Worm (Caenorhabditis elegans) whole organism, L1 larva: ENCODE measurements around the gene nas-29.

Source experiments
- C04F5.9 ChIP-seq: sonication (generic microtip); optimal IDR thresholded peaks from 2 replicates; lab custom pipeline; 2016; ENCODE audit warnings: missing genetic modification characterization, missing compliant biosample characterization
- C16A3.4 ChIP-seq: fragments of 150-350 bp; optimal IDR thresholded peaks from 2 replicates; lab custom pipeline; 2014; ENCODE audit warnings: missing biosample characterization, missing genetic modification characterization
- F16B12.6 ChIP-seq: fragments of 150-350 bp; optimal IDR thresholded peaks from 2 replicates; lab custom pipeline; 2014; ENCODE audit warnings: missing biosample characterization, missing genetic modification characterization
- Y116A8C.19 ChIP-seq: sonication (generic microtip); optimal IDR thresholded peaks from 2 replicates; lab custom pipeline; 2016; ENCODE audit warnings: missing compliant biosample characterization, missing genetic modification characterization, borderline replicate concordance
- aha-1 ChIP-seq: fragments of 150-350 bp; optimal IDR thresholded peaks from 2 replicates; lab custom pipeline; 2014; ENCODE audit warnings: missing biosample characterization, missing genetic modification characterization
- alr-1 ChIP-seq: fragments of 200-800 bp; sonication (Bioruptor generic); optimal IDR thresholded peaks from 2 replicates; lab custom pipeline; 2018; ENCODE audit warnings: borderline replicate concordance, mild to moderate bottlenecking, missing genetic modification characterization, missing compliant biosample characterization
- aly-2 ChIP-seq: fragments of 150-350 bp; optimal IDR thresholded peaks from 2 replicates; lab custom pipeline; 2014; ENCODE audit warnings: missing biosample characterization, missing genetic modification characterization
- ceh-63 ChIP-seq: fragments of 200-800 bp; sonication (Bioruptor generic); optimal IDR thresholded peaks from 2 replicates; lab custom pipeline; 2018; ENCODE audit warnings: mild to moderate bottlenecking, missing genetic modification characterization, missing compliant biosample characterization
- dpl-1 ChIP-seq, 3 experiments: fragments of 150-350 bp in 2 of 3; sonication (generic microtip) in 1 of 3; optimal IDR thresholded peaks; 2 replicates each; lab custom pipeline; 2014 to 2017; ENCODE audit warnings: missing biosample characterization in 3 of 3, missing genetic modification characterization in 3 of 3, missing genetic modification reagents in 3 of 3
- dsc-1 ChIP-seq: sonication (generic microtip); optimal IDR thresholded peaks from 2 replicates; lab custom pipeline; 2016; ENCODE audit warnings: mild to moderate bottlenecking, missing genetic modification characterization, missing compliant biosample characterization
- efl-1 ChIP-seq, 4 experiments: fragments of 150-350 bp; optimal IDR thresholded peaks in 3 of 4; peaks in 1 of 4; 1 replicate in 1 of 4; 2 replicates in 3 of 4; lab custom pipeline; 2014; ENCODE audit warnings: missing biosample characterization in 2 of 4, missing genetic modification characterization in 2 of 4, missing genetic modification reagents in 2 of 4
- egl-13 ChIP-seq: sonication (generic microtip); optimal IDR thresholded peaks from 2 replicates; lab custom pipeline; 2016; ENCODE audit warnings: missing genotype, missing genetic modification reagents, missing genetic modification characterization, missing compliant biosample characterization
- egl-27 ChIP-seq, 2 experiments: fragments of 150-350 bp in 1 of 2; sonication (generic microtip); optimal IDR thresholded peaks; 3 replicates each; lab custom pipeline; 2017 to 2018; ENCODE audit warnings: missing biosample characterization in 2 of 2, missing genetic modification characterization in 2 of 2, missing genetic modification reagents in 2 of 2
- elt-2 ChIP-seq: sonication (generic microtip); optimal IDR thresholded peaks from 2 replicates; lab custom pipeline; 2016; ENCODE audit warnings: missing genetic modification characterization, mild to moderate bottlenecking, inconsistent platforms, missing compliant biosample characterization, missing genetic modification reagents
- elt-3 ChIP-seq, 6 experiments: fragments of 150-350 bp in 1 of 6; sonication (generic microtip); optimal IDR thresholded peaks; 2 replicates each; lab custom pipeline; 2017 to 2018; ENCODE audit warnings: missing biosample characterization in 6 of 6, missing genetic modification characterization in 6 of 6, inconsistent platforms in 1 of 6
- ets-5 ChIP-seq: fragments of 200-800 bp; sonication (Bioruptor generic); IDR thresholded peaks from 2 replicates; pipeline ENCODE4 v1.3.6; 2022; ENCODE audit warnings: missing genetic modification characterization, missing compliant biosample characterization
- fos-1 ChIP-seq: fragments of 150-350 bp; optimal IDR thresholded peaks from 2 replicates; lab custom pipeline; 2014; ENCODE audit warnings: missing biosample characterization, missing genetic modification characterization
- hlh-17 ChIP-seq: fragments of 200-800 bp; sonication (Bioruptor generic); optimal IDR thresholded peaks from 2 replicates; lab custom pipeline; 2018; ENCODE audit warnings: missing genetic modification characterization, mild to moderate bottlenecking, missing compliant biosample characterization, moderate library complexity, borderline replicate concordance
- hlh-4 ChIP-seq: sonication (generic microtip); optimal IDR thresholded peaks from 2 replicates; lab custom pipeline; 2016; ENCODE audit warnings: mild to moderate bottlenecking, missing genetic modification characterization, missing compliant biosample characterization
- hpl-2 ChIP-seq: fragments of 150-350 bp; optimal IDR thresholded peaks from 2 replicates; lab custom pipeline; 2014; ENCODE audit warnings: missing biosample characterization, missing genetic modification reagents, missing genetic modification characterization
- isw-1 ChIP-seq: fragments of 200-800 bp; sonication (Bioruptor generic); IDR thresholded peaks from 2 replicates; pipeline ENCODE4 v1.3.6; 2022; ENCODE audit warnings: missing genetic modification characterization, missing compliant biosample characterization
- jun-1 ChIP-seq: fragments of 150-350 bp; optimal IDR thresholded peaks from 2 replicates; lab custom pipeline; 2014; ENCODE audit warnings: missing biosample characterization, missing genetic modification reagents, missing genetic modification characterization
- lin-14 ChIP-seq: fragments of 200-800 bp; sonication (Bioruptor generic); optimal IDR thresholded peaks from 2 replicates; lab custom pipeline; 2018; ENCODE audit warnings: mild to moderate bottlenecking, missing genetic modification characterization, moderate library complexity, missing compliant biosample characterization
- lin-15B ChIP-seq: fragments of 150-350 bp; sonication (generic microtip); optimal IDR thresholded peaks from 3 replicates; lab custom pipeline; 2014; ENCODE audit warnings: missing biosample characterization, missing genetic modification characterization
- lin-39 ChIP-seq: fragments of 150-350 bp; optimal IDR thresholded peaks from 2 replicates; lab custom pipeline; 2014; ENCODE audit warnings: missing biosample characterization, missing genetic modification reagents, missing genetic modification characterization
- lir-3 ChIP-seq: sonication (generic microtip); optimal IDR thresholded peaks from 2 replicates; lab custom pipeline; 2016; ENCODE audit warnings: mild to moderate bottlenecking, missing genetic modification characterization, moderate library complexity, missing compliant biosample characterization; ENCODE audit not compliant: poor library complexity
- mab-9 ChIP-seq: fragments of 200-800 bp; sonication (Bioruptor generic); IDR thresholded peaks from 2 replicates; pipeline ENCODE4 v1.3.6; 2022; ENCODE audit warnings: missing genetic modification reagents, missing genetic modification characterization, missing compliant biosample characterization
- mep-1 ChIP-seq: fragments of 150-350 bp; optimal IDR thresholded peaks from 2 replicates; lab custom pipeline; 2014; ENCODE audit warnings: missing biosample characterization, missing genetic modification characterization
- nhr-19 ChIP-seq: fragments of 200-800 bp; sonication (Bioruptor generic); conservative IDR thresholded peaks from 2 replicates; pipeline ENCODE4 v1.3.6; 2022; ENCODE audit warnings: missing genetic modification characterization, missing compliant biosample characterization
- nhr-20 ChIP-seq: sonication (generic microtip); optimal IDR thresholded peaks from 2 replicates; lab custom pipeline; 2016; ENCODE audit warnings: mild to moderate bottlenecking, missing genetic modification characterization, missing compliant biosample characterization
- nhr-237 ChIP-seq: fragments of 150-350 bp; optimal IDR thresholded peaks from 2 replicates; lab custom pipeline; 2014; ENCODE audit warnings: missing biosample characterization, missing genetic modification characterization
- nhr-28 ChIP-seq: fragments of 150-350 bp; optimal IDR thresholded peaks from 2 replicates; lab custom pipeline; 2014; ENCODE audit warnings: missing biosample characterization, missing genetic modification characterization
- nhr-71 ChIP-seq: sonication (generic microtip); optimal IDR thresholded peaks from 2 replicates; lab custom pipeline; 2016; ENCODE audit warnings: mild to moderate bottlenecking, missing genetic modification characterization, moderate library complexity, missing compliant biosample characterization
- nhr-76 ChIP-seq: sonication (generic microtip); optimal IDR thresholded peaks from 2 replicates; lab custom pipeline; 2017; ENCODE audit warnings: missing biosample characterization, missing genetic modification characterization
- nhr-84 ChIP-seq: sonication (generic microtip); optimal IDR thresholded peaks from 2 replicates; lab custom pipeline; 2017; ENCODE audit warnings: missing biosample characterization, missing genetic modification characterization
- nhr-85 ChIP-seq: sonication (generic microtip); peaks from one replicate; lab custom pipeline; 2016; ENCODE audit warnings: missing genetic modification characterization, inconsistent platforms, missing compliant biosample characterization
- nhr-90 ChIP-seq: sonication (generic microtip); optimal IDR thresholded peaks from 2 replicates; lab custom pipeline; 2016; ENCODE audit warnings: mild to moderate bottlenecking, missing genetic modification characterization, missing compliant biosample characterization; ENCODE audit not compliant: poor library complexity
- pag-3 ChIP-seq: sonication (generic microtip); optimal IDR thresholded peaks from 2 replicates; lab custom pipeline; 2017; ENCODE audit warnings: missing genetic modification characterization, mild to moderate bottlenecking, missing compliant biosample characterization, antibody characterized with exemption, borderline replicate concordance; ENCODE audit not compliant: insufficient read depth
- pqm-1 ChIP-seq: sonication (generic microtip); optimal IDR thresholded peaks from 3 replicates; lab custom pipeline; 2017; ENCODE audit warnings: missing biosample characterization, missing genetic modification characterization
- rnt-1 ChIP-seq: sonication (generic microtip); optimal IDR thresholded peaks from 2 replicates; lab custom pipeline; 2016; ENCODE audit warnings: mild to moderate bottlenecking, missing genetic modification characterization, moderate library complexity, missing compliant biosample characterization
- snpc-4 ChIP-seq: fragments of 150-350 bp; optimal IDR thresholded peaks from 2 replicates; lab custom pipeline; 2014; ENCODE audit warnings: missing biosample characterization, missing genetic modification characterization
- snu-23 ChIP-seq: sonication (generic microtip); optimal IDR thresholded peaks from 2 replicates; lab custom pipeline; 2016; ENCODE audit warnings: missing genetic modification characterization, missing compliant biosample characterization
- sptf-1 ChIP-seq: fragments of 150-350 bp; optimal IDR thresholded peaks from 2 replicates; lab custom pipeline; 2014; ENCODE audit warnings: missing biosample characterization, missing genetic modification characterization
- tbx-2 ChIP-seq: sonication (generic microtip); optimal IDR thresholded peaks from 2 replicates; lab custom pipeline; 2016; ENCODE audit warnings: missing genetic modification characterization, missing compliant biosample characterization
- unc-130 ChIP-seq: fragments of 150-350 bp; optimal IDR thresholded peaks from 2 replicates; lab custom pipeline; 2017; ENCODE audit warnings: missing biosample characterization, missing genetic modification characterization, inconsistent platforms
- unc-30 ChIP-seq: sonication (generic microtip); optimal IDR thresholded peaks from 2 replicates; lab custom pipeline; 2017; ENCODE audit warnings: missing biosample characterization, missing genetic modification characterization
- unc-62 ChIP-seq: fragments of 150-350 bp; optimal IDR thresholded peaks from 2 replicates; lab custom pipeline; 2014; ENCODE audit warnings: missing biosample characterization, missing genetic modification reagents, missing genetic modification characterization
- vab-15 ChIP-seq: sonication (generic microtip); optimal IDR thresholded peaks from 2 replicates; lab custom pipeline; 2017; ENCODE audit warnings: missing genotype, mild to moderate bottlenecking, missing genetic modification characterization, missing compliant biosample characterization
- xbp-1 ChIP-seq: sonication (generic microtip); optimal IDR thresholded peaks from 2 replicates; lab custom pipeline; 2016; ENCODE audit warnings: missing genetic modification characterization, missing compliant biosample characterization
- zip-4 ChIP-seq: fragments of 200-800 bp; sonication (Bioruptor generic); optimal IDR thresholded peaks from 2 replicates; lab custom pipeline; 2018; ENCODE audit warnings: mild to moderate bottlenecking, missing genetic modification characterization, moderate library complexity, missing compliant biosample characterization
- ztf-11 ChIP-seq, 2 experiments: sonication (generic microtip); optimal IDR thresholded peaks; 2 replicates each; lab custom pipeline; 2016 to 2017; ENCODE audit warnings: missing genetic modification characterization in 2 of 2, missing biosample characterization in 1 of 2, missing compliant biosample characterization in 1 of 2

Gene nas-29

DNA sequence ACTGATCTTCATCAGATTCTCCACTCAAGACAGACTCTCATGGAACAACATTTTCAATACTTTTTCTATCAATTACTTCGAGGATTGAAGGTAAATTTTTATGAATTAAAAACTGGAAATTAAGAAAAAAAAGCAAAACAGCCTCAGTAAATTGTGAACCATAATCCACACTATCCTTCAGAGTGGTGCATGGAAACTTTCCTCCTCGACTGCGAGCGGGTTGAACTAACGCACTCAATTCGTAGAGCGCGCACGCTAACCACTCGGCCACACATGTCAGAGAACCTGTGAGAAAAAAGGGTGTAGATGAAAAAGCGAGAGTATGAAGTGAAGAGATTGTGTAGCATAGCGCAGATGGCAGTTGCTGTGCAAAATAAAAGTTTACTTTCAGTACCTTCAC lies 36.8 kb downstream of the nas-29 start (continued):
- TF ChIP-seq vab-15 (peak; percentile 34), ztf-11 (tag; optimal IDR thresholded peaks at IDR 0.05; lab: Kevin White, UChicago) (peak in 1 of 2 experiments; percentile 32), unc-30 (tag; lab: Kevin White, UChicago) (no peak), isw-1 (GFP tag; lab: Robert Waterston, UW) (no peak), xbp-1 (tag; lab: Kevin White, UChicago) (peak; percentile 58), lir-3 (tag; lab: Kevin White, UChicago) (peak; percentile 59), elt-3 (tag; optimal IDR thresholded peaks at IDR 0.05; lab: Kevin White, UChicago) (peak in 3 of 6 experiments; percentile 15 to 50 (median 19)), C04F5.9 (tag; lab: Kevin White, UChicago) (no peak), dpl-1 (GFP tag; optimal IDR thresholded peaks at IDR 0.05; lab: Kevin White, UChicago) (peak in 2 of 3 experiments; percentile 57 to 68), F16B12.6 (tag; lab: Kevin White, UChicago) (peak; percentile 31), aly-2 (tag; lab: Kevin White, UChicago) (peak; percentile 78), jun-1 (tag; lab: Kevin White, UChicago) (peak; percentile 38), pqm-1 (tag; lab: Kevin White, UChicago) (no peak), unc-62 (GFP tag; lab: Kevin White, UChicago) (no peak), lin-39 (no peak), dsc-1 (tag; lab: Kevin White, UChicago) (peak; percentile 75), nhr-71 (tag; lab: Kevin White, UChicago) (peak; percentile 73), fos-1 (tag; lab: Kevin White, UChicago) (peak; percentile 76), unc-130 (tag; lab: Kevin White, UChicago) (peak; percentile 36), nhr-84 (no peak), mep-1 (tag; lab: Kevin White, UChicago) (peak; percentile 78), hlh-4 (no peak), nhr-19 (GFP tag; lab: Robert Waterston, UW) (peak; percentile 68), zip-4 (no peak), nhr-28 (tag; lab: Kevin White, UChicago) (no peak), nhr-237 (tag; lab: Kevin White, UChicago) (no peak), elt-2 (tag; lab: Kevin White, UChicago) (peak; percentile 79), Y116A8C.19 (no peak), lin-15B (tag; lab: Kevin White, UChicago) (no peak), C16A3.4 (peak; percentile 86), nhr-20 (tag; lab: Kevin White, UChicago) (peak; percentile 72), hlh-17 (GFP tag; lab: Kevin White, UChicago) (no peak), mab-9 (GFP tag; lab: Robert Waterston, UW) (0 out of 2 replicates have a peak, but pooled peaks have one; percentile 38), aha-1 (tag; lab: Kevin White, UChicago) (no peak), snu-23 (GFP tag; lab: Kevin White, UChicago) (peak; percentile 76), pag-3 (tag; lab: Kevin White, UChicago) (no peak), tbx-2 (tag; lab: Kevin White, UChicago) (peak; percentile 55), lin-14 (peak; percentile 60), alr-1 (tag; lab: Kevin White, UChicago) (no peak), rnt-1 (tag; lab: Kevin White, UChicago) (peak; percentile 70), sptf-1 (tag; lab: Kevin White, UChicago) (no peak), ceh-63 (GFP tag; lab: Kevin White, UChicago) (no peak), nhr-90 (tag; lab: Kevin White, UChicago) (peak; percentile 78), snpc-4 (tag; lab: Kevin White, UChicago) (peak; percentile 37), egl-27 (tag; optimal IDR thresholded peaks at IDR 0.05; lab: Kevin White, UChicago) (peak in 1 of 2 experiments; percentile 31), hpl-2 (GFP tag; lab: Kevin White, UChicago) (no peak), ets-5 (no peak), egl-13 (no peak), efl-1 (optimal IDR thresholded peaks at IDR 0.05; lab: Kevin White, UChicago) (peak; percentile 67 to 75), efl-1 (GFP tag; optimal IDR thresholded peaks at IDR 0.05 in 1 of 2; lab: Kevin White, UChicago) (peak; percentile 55 to 95), nhr-85 (peak; percentile 74), nhr-76 (tag; lab: Kevin White, UChicago) (no peak)
